Worm (Caenorhabditis elegans) whole organism, L1 larva: ENCODE measurements around the gene hic-1.

Experiments used
- C34B4.2 ChIP-seq: sonication (generic microtip); optimal IDR thresholded peaks from 2 replicates; lab custom pipeline; 2017; ENCODE audit warnings: mild to moderate bottlenecking, missing genetic modification characterization, missing compliant biosample characterization
- F16B12.6 ChIP-seq: fragments of 150-350 bp; optimal IDR thresholded peaks from 2 replicates; lab custom pipeline; 2014; ENCODE audit warnings: missing biosample characterization, missing genetic modification characterization
- Y116A8C.19 ChIP-seq: sonication (generic microtip); optimal IDR thresholded peaks from 2 replicates; lab custom pipeline; 2016; ENCODE audit warnings: missing compliant biosample characterization, missing genetic modification characterization, borderline replicate concordance
- alr-1 ChIP-seq: fragments of 200-800 bp; sonication (Bioruptor generic); optimal IDR thresholded peaks from 2 replicates; lab custom pipeline; 2018; ENCODE audit warnings: borderline replicate concordance, mild to moderate bottlenecking, missing genetic modification characterization, missing compliant biosample characterization
- aly-2 ChIP-seq: fragments of 150-350 bp; optimal IDR thresholded peaks from 2 replicates; lab custom pipeline; 2014; ENCODE audit warnings: missing biosample characterization, missing genetic modification characterization
- ama-1 ChIP-seq: fragments of 150-350 bp; optimal IDR thresholded peaks from 2 replicates; lab custom pipeline; 2014
- ceh-63 ChIP-seq: fragments of 200-800 bp; sonication (Bioruptor generic); optimal IDR thresholded peaks from 2 replicates; lab custom pipeline; 2018; ENCODE audit warnings: mild to moderate bottlenecking, missing genetic modification characterization, missing compliant biosample characterization
- ceh-8 ChIP-seq: fragments of 200-800 bp; sonication (Bioruptor generic); optimal IDR thresholded peaks from 2 replicates; lab custom pipeline; 2018; ENCODE audit warnings: mild to moderate bottlenecking, missing genetic modification characterization, moderate library complexity, missing compliant biosample characterization
- ceh-82 ChIP-seq, 3 experiments: fragments of 150-350 bp in 1 of 3; sonication (generic microtip) in 2 of 3; optimal IDR thresholded peaks; 2 replicates each; lab custom pipeline; 2014 to 2017; ENCODE audit warnings: missing biosample characterization in 3 of 3, missing genetic modification characterization in 3 of 3
- ceh-90 ChIP-seq: sonication (generic microtip); optimal IDR thresholded peaks from 2 replicates; lab custom pipeline; 2016; ENCODE audit warnings: missing genetic modification characterization, missing compliant biosample characterization
- dpl-1 ChIP-seq, 3 experiments: fragments of 150-350 bp in 2 of 3; sonication (generic microtip) in 1 of 3; optimal IDR thresholded peaks; 2 replicates each; lab custom pipeline; 2014 to 2017; ENCODE audit warnings: missing biosample characterization in 3 of 3, missing genetic modification characterization in 3 of 3, missing genetic modification reagents in 3 of 3
- efl-3 ChIP-seq: fragments of 200-800 bp; sonication (Bioruptor generic); optimal IDR thresholded peaks from 2 replicates; lab custom pipeline; 2018; ENCODE audit warnings: mild to moderate bottlenecking, missing genetic modification characterization, missing compliant biosample characterization
- egl-27 ChIP-seq, 2 experiments: fragments of 150-350 bp in 1 of 2; sonication (generic microtip); optimal IDR thresholded peaks; 3 replicates each; lab custom pipeline; 2017 to 2018; ENCODE audit warnings: missing biosample characterization in 2 of 2, missing genetic modification characterization in 2 of 2, missing genetic modification reagents in 2 of 2
- elt-2 ChIP-seq: sonication (generic microtip); optimal IDR thresholded peaks from 2 replicates; lab custom pipeline; 2016; ENCODE audit warnings: missing genetic modification characterization, mild to moderate bottlenecking, inconsistent platforms, missing compliant biosample characterization, missing genetic modification reagents
- ets-5 ChIP-seq: fragments of 200-800 bp; sonication (Bioruptor generic); IDR thresholded peaks from 2 replicates; pipeline ENCODE4 v1.3.6; 2022; ENCODE audit warnings: missing genetic modification characterization, missing compliant biosample characterization
- fkh-10 ChIP-seq: sonication (generic microtip); optimal IDR thresholded peaks from 2 replicates; lab custom pipeline; 2017; ENCODE audit warnings: missing biosample characterization, missing genetic modification reagents, missing genetic modification characterization
- fkh-4 ChIP-seq: sonication (generic microtip); optimal IDR thresholded peaks from 2 replicates; lab custom pipeline; 2016; ENCODE audit warnings: missing compliant biosample characterization, missing genetic modification characterization, borderline replicate concordance
- fkh-8 ChIP-seq: sonication (generic microtip); optimal IDR thresholded peaks from 2 replicates; lab custom pipeline; 2016; ENCODE audit warnings: mild to moderate bottlenecking, missing genetic modification characterization, missing compliant biosample characterization
- fos-1 ChIP-seq: fragments of 150-350 bp; optimal IDR thresholded peaks from 2 replicates; lab custom pipeline; 2014; ENCODE audit warnings: missing biosample characterization, missing genetic modification characterization
- grh-1 ChIP-seq: fragments of 200-800 bp; sonication (Bioruptor generic); IDR thresholded peaks from 2 replicates; pipeline ENCODE4 v1.3.6; 2022; ENCODE audit warnings: missing genetic modification reagents, missing genetic modification characterization, missing compliant biosample characterization
- hpl-2 ChIP-seq: fragments of 150-350 bp; optimal IDR thresholded peaks from 2 replicates; lab custom pipeline; 2014; ENCODE audit warnings: missing biosample characterization, missing genetic modification reagents, missing genetic modification characterization
- jun-1 ChIP-seq: fragments of 150-350 bp; optimal IDR thresholded peaks from 2 replicates; lab custom pipeline; 2014; ENCODE audit warnings: missing biosample characterization, missing genetic modification reagents, missing genetic modification characterization
- lin-13 ChIP-seq: fragments of 150-350 bp; optimal IDR thresholded peaks from 2 replicates; lab custom pipeline; 2014; ENCODE audit warnings: missing biosample characterization, missing genetic modification reagents, missing genetic modification characterization
- lin-14 ChIP-seq: fragments of 200-800 bp; sonication (Bioruptor generic); optimal IDR thresholded peaks from 2 replicates; lab custom pipeline; 2018; ENCODE audit warnings: mild to moderate bottlenecking, missing genetic modification characterization, moderate library complexity, missing compliant biosample characterization
- lin-39 ChIP-seq: fragments of 150-350 bp; optimal IDR thresholded peaks from 2 replicates; lab custom pipeline; 2014; ENCODE audit warnings: missing biosample characterization, missing genetic modification reagents, missing genetic modification characterization
- lsy-2 ChIP-seq, 2 experiments: fragments of 150-350 bp; optimal IDR thresholded peaks; 2 replicates each; lab custom pipeline; 2014; ENCODE audit warnings: missing biosample characterization in 2 of 2, missing genetic modification characterization in 2 of 2
- mab-9 ChIP-seq: fragments of 200-800 bp; sonication (Bioruptor generic); IDR thresholded peaks from 2 replicates; pipeline ENCODE4 v1.3.6; 2022; ENCODE audit warnings: missing genetic modification reagents, missing genetic modification characterization, missing compliant biosample characterization
- mdl-1 ChIP-seq, 2 experiments: fragments of 150-350 bp; optimal IDR thresholded peaks; 2 replicates each; lab custom pipeline; 2014 to 2017; ENCODE audit warnings: missing biosample characterization in 2 of 2, missing genetic modification characterization in 2 of 2, inconsistent platforms in 1 of 2
- mef-2 ChIP-seq: fragments of 150-350 bp; optimal IDR thresholded peaks from 2 replicates; lab custom pipeline; 2014; ENCODE audit warnings: missing biosample characterization, missing genetic modification characterization
- mep-1 ChIP-seq: fragments of 150-350 bp; optimal IDR thresholded peaks from 2 replicates; lab custom pipeline; 2014; ENCODE audit warnings: missing biosample characterization, missing genetic modification characterization
- nhr-19 ChIP-seq: fragments of 200-800 bp; sonication (Bioruptor generic); conservative IDR thresholded peaks from 2 replicates; pipeline ENCODE4 v1.3.6; 2022; ENCODE audit warnings: missing genetic modification characterization, missing compliant biosample characterization
- nhr-20 ChIP-seq: sonication (generic microtip); optimal IDR thresholded peaks from 2 replicates; lab custom pipeline; 2016; ENCODE audit warnings: mild to moderate bottlenecking, missing genetic modification characterization, missing compliant biosample characterization
- nhr-237 ChIP-seq: fragments of 150-350 bp; optimal IDR thresholded peaks from 2 replicates; lab custom pipeline; 2014; ENCODE audit warnings: missing biosample characterization, missing genetic modification characterization
- nhr-47 ChIP-seq: sonication (generic microtip); optimal IDR thresholded peaks from 2 replicates; lab custom pipeline; 2016; ENCODE audit warnings: mild to moderate bottlenecking, missing genetic modification characterization, moderate library complexity, missing compliant biosample characterization
- nhr-71 ChIP-seq: sonication (generic microtip); optimal IDR thresholded peaks from 2 replicates; lab custom pipeline; 2016; ENCODE audit warnings: mild to moderate bottlenecking, missing genetic modification characterization, moderate library complexity, missing compliant biosample characterization
- nhr-85 ChIP-seq: sonication (generic microtip); peaks from one replicate; lab custom pipeline; 2016; ENCODE audit warnings: missing genetic modification characterization, inconsistent platforms, missing compliant biosample characterization
- pag-3 ChIP-seq: sonication (generic microtip); optimal IDR thresholded peaks from 2 replicates; lab custom pipeline; 2017; ENCODE audit warnings: missing genetic modification characterization, mild to moderate bottlenecking, missing compliant biosample characterization, antibody characterized with exemption, borderline replicate concordance; ENCODE audit not compliant: insufficient read depth
- pax-3 ChIP-seq: fragments of 200-800 bp; sonication (Bioruptor generic); optimal IDR thresholded peaks from 2 replicates; lab custom pipeline; 2018; ENCODE audit warnings: mild to moderate bottlenecking, missing genetic modification characterization, moderate library complexity, missing compliant biosample characterization
- pqm-1 ChIP-seq: sonication (generic microtip); optimal IDR thresholded peaks from 3 replicates; lab custom pipeline; 2017; ENCODE audit warnings: missing biosample characterization, missing genetic modification characterization
- rnt-1 ChIP-seq: sonication (generic microtip); optimal IDR thresholded peaks from 2 replicates; lab custom pipeline; 2016; ENCODE audit warnings: mild to moderate bottlenecking, missing genetic modification characterization, moderate library complexity, missing compliant biosample characterization
- skn-1 ChIP-seq: fragments of 150-350 bp; optimal IDR thresholded peaks from 2 replicates; lab custom pipeline; 2014; ENCODE audit warnings: missing biosample characterization, missing genetic modification characterization
- snu-23 ChIP-seq: sonication (generic microtip); optimal IDR thresholded peaks from 2 replicates; lab custom pipeline; 2016; ENCODE audit warnings: missing genetic modification characterization, missing compliant biosample characterization
- sox-4 ChIP-seq: sonication (generic microtip); optimal IDR thresholded peaks from 2 replicates; lab custom pipeline; 2016; ENCODE audit warnings: missing genetic modification characterization, missing compliant biosample characterization
- sup-37 ChIP-seq: fragments of 200-800 bp; sonication (Bioruptor generic); optimal IDR thresholded peaks from 2 replicates; lab custom pipeline; 2018; ENCODE audit warnings: mild to moderate bottlenecking, missing genetic modification characterization, missing compliant biosample characterization
- swsn-7 ChIP-seq: sonication (generic microtip); optimal IDR thresholded peaks from 2 replicates; lab custom pipeline; 2016; ENCODE audit warnings: missing genetic modification characterization, missing compliant biosample characterization
- tbx-2 ChIP-seq: sonication (generic microtip); optimal IDR thresholded peaks from 2 replicates; lab custom pipeline; 2016; ENCODE audit warnings: missing genetic modification characterization, missing compliant biosample characterization
- tlp-1 ChIP-seq: fragments of 150-350 bp; optimal IDR thresholded peaks from 2 replicates; lab custom pipeline; 2014; ENCODE audit warnings: missing biosample characterization, missing genetic modification characterization
- unc-130 ChIP-seq: fragments of 150-350 bp; optimal IDR thresholded peaks from 2 replicates; lab custom pipeline; 2017; ENCODE audit warnings: missing biosample characterization, missing genetic modification characterization, inconsistent platforms
- unc-62 ChIP-seq: fragments of 150-350 bp; optimal IDR thresholded peaks from 2 replicates; lab custom pipeline; 2014; ENCODE audit warnings: missing biosample characterization, missing genetic modification reagents, missing genetic modification characterization
- zag-1 ChIP-seq: fragments of 150-350 bp; optimal IDR thresholded peaks from 2 replicates; lab custom pipeline; 2014; ENCODE audit warnings: missing biosample characterization, missing genetic modification characterization
- zip-4 ChIP-seq: fragments of 200-800 bp; sonication (Bioruptor generic); optimal IDR thresholded peaks from 2 replicates; lab custom pipeline; 2018; ENCODE audit warnings: mild to moderate bottlenecking, missing genetic modification characterization, moderate library complexity, missing compliant biosample characterization
- ztf-4 ChIP-seq: fragments of 150-350 bp; optimal IDR thresholded peaks from 2 replicates; lab custom pipeline; 2014; ENCODE audit warnings: missing biosample characterization, missing genetic modification characterization

The hic-1 gene

DNA sequence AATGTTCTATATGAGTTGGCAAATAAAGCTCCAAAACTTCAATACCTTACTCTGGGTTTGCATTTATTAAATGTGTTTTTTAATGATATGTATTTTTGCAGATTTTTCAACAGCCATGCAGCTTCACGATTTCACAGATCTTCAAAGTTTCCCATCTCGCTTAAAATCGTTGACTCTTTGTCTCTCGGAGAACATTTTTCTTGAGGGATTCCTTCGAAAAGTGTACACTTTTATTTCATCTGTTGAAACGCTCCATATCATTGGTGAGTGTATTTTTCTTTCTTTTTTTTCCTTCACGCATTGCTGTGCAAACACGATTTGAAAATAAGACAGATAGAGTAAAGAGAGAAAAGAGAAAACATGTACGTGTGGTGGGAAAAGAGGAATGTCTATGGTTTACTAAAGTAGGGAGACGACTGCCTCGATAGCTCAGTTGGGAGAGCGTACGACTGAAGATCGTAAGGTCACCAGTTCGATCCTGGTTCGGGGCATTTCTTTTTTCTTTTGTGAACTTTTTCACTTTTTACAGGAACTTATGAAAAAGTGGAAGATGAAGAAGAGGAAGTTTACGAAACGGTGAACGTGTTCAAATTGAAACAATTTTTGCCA lies 5.3 kb downstream of the hic-1 start (continued):
- TF ChIP-seq nhr-85 (peak; percentile 77), rnt-1 (peak; percentile 64), C34B4.2 (tag; lab: Kevin White, UChicago) (no peak), tlp-1 (tag; lab: Kevin White, UChicago) (no peak), ceh-90 (tag; lab: Kevin White, UChicago) (no peak), ceh-8 (GFP tag; lab: Kevin White, UChicago) (no peak), alr-1 (tag; lab: Kevin White, UChicago) (no peak), pax-3 (tag; lab: Kevin White, UChicago) (no peak), pag-3 (tag; lab: Kevin White, UChicago) (no peak), lsy-2 (tag; optimal IDR thresholded peaks at IDR 0.05; lab: Kevin White, UChicago) (peak; percentile 33 to 67), nhr-20 (tag; lab: Kevin White, UChicago) (peak; percentile 71), hpl-2 (peak; percentile 14), unc-62 (GFP tag; lab: Kevin White, UChicago) (no peak), efl-3 (GFP tag; lab: Kevin White, UChicago) (no peak), fkh-10 (GFP tag; lab: Kevin White, UChicago) (peak; percentile 25), pqm-1 (tag; lab: Kevin White, UChicago) (no peak), fkh-8 (no peak), sox-4 (tag; lab: Kevin White, UChicago) (no peak), ztf-4 (tag; lab: Kevin White, UChicago) (peak; percentile 9), F16B12.6 (tag; lab: Kevin White, UChicago) (no peak), ceh-82 (tag; optimal IDR thresholded peaks at IDR 0.05; lab: Kevin White, UChicago) (peak; percentile 43 to 55 (median 50)), sup-37 (GFP tag; lab: Kevin White, UChicago) (peak; percentile 25), ets-5 (no peak), lin-13 (GFP tag; lab: Kevin White, UChicago) (no peak), grh-1 (GFP tag; lab: Robert Waterston, UW) (0 out of 2 replicates have a peak, but pooled peaks have one; percentile 19), dpl-1 (GFP tag; optimal IDR thresholded peaks at IDR 0.05; lab: Kevin White, UChicago) (no peak), aly-2 (peak; percentile 82), mep-1 (tag; lab: Kevin White, UChicago) (peak; percentile 70), lin-14 (peak; percentile 72), nhr-19 (GFP tag; lab: Robert Waterston, UW) (peak; percentile 76), mab-9 (no peak), mef-2 (tag; lab: Kevin White, UChicago) (no peak), swsn-7 (tag; lab: Kevin White, UChicago) (peak; percentile 76), jun-1 (tag; lab: Kevin White, UChicago) (peak; percentile 37), unc-130 (tag; lab: Kevin White, UChicago) (peak; percentile 13), skn-1 (tag; lab: Kevin White, UChicago) (peak; percentile 32), ama-1 (lab: Kevin White, UChicago) (no peak), ceh-63 (GFP tag; lab: Kevin White, UChicago) (no peak), zip-4 (GFP tag; lab: Kevin White, UChicago) (peak; percentile 34), zag-1 (no peak), snu-23 (GFP tag; lab: Kevin White, UChicago) (peak; percentile 85), mdl-1 (tag; optimal IDR thresholded peaks at IDR 0.05; lab: Kevin White, UChicago) (peak in 1 of 2 experiments; percentile 33)

DNA sequence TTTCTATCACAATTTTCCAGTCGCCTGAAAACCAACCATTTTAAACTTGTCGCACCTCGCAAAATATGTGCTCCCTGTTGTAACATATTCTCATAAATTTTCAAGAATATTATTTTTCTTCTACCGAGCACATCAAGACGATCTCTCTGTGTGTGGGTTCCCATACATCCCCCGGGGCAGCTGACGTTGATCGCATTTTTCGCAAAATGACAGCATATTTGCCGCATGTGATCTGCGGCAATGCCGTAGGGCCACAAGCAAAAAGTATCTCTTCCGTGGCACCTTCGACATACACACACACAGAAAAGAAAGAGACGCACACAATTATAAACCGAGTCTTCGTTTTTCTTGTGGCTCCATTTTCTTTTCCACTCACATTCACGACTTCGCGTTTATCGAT lies 7.0 kb downstream of the hic-1 start:
- peak in 1 of 2 experiments; percentile 2 for TF ChIP-seq mdl-1 (tag; optimal IDR thresholded peaks at IDR 0.05; lab: Kevin White, UChicago)
- no peak for TF ChIP-seq egl-27 (tag; optimal IDR thresholded peaks at IDR 0.05; lab: Kevin White, UChicago)
- TF ChIP-seq lin-39: peak; percentile 9
- TF ChIP-seq fkh-4: no peak
- TF ChIP-seq ztf-4 (tag; lab: Kevin White, UChicago): no peak
- TF ChIP-seq nhr-47 (tag; lab: Kevin White, UChicago): no peak
- TF ChIP-seq Y116A8C.19 (tag; lab: Kevin White, UChicago): no peak
- no peak for TF ChIP-seq lin-13 (GFP tag; lab: Kevin White, UChicago)
- TF ChIP-seq lin-14: no peak
- no peak for TF ChIP-seq nhr-237
- TF ChIP-seq tbx-2 (tag; lab: Kevin White, UChicago): no peak
- TF ChIP-seq fos-1: no peak
- no peak for TF ChIP-seq elt-2 (tag; lab: Kevin White, UChicago)
- peak; percentile 74 for TF ChIP-seq nhr-71 (tag; lab: Kevin White, UChicago)
- no peak for TF ChIP-seq fkh-8
- TF ChIP-seq pqm-1 (tag; lab: Kevin White, UChicago): no peak
